Fruit fly (Drosophila melanogaster) Kc167 (cell line): ENCODE results near the gene CG11858.

Source experiments
- Myc ChIP-seq: fragments of >200 bp; optimal IDR thresholded peaks from 2 replicates; lab custom pipeline; 2017; ENCODE audit warnings: missing external identifiers
- Sin3A ChIP-seq: fragments of >200 bp; optimal IDR thresholded peaks from 2 replicates; lab custom pipeline; 2018; ENCODE audit warnings: missing external identifiers
- h ChIP-seq: fragments of >200 bp; optimal IDR thresholded peaks from 3 replicates; lab custom pipeline; 2018; ENCODE audit warnings: missing external identifiers
- insv ChIP-seq: fragments of >200 bp; optimal IDR thresholded peaks from 3 replicates; lab custom pipeline; 2018; ENCODE audit warnings: missing external identifiers
- psq ChIP-seq: fragments of >200 bp; optimal IDR thresholded peaks from 2 replicates; lab custom pipeline; 2017; ENCODE audit warnings: missing external identifiers
- ttk ChIP-seq: sonication (Bioruptor generic); optimal IDR thresholded peaks from 2 replicates; lab custom pipeline; 2017; ENCODE audit warnings: missing external identifiers

The CG11858 gene

DNA sequence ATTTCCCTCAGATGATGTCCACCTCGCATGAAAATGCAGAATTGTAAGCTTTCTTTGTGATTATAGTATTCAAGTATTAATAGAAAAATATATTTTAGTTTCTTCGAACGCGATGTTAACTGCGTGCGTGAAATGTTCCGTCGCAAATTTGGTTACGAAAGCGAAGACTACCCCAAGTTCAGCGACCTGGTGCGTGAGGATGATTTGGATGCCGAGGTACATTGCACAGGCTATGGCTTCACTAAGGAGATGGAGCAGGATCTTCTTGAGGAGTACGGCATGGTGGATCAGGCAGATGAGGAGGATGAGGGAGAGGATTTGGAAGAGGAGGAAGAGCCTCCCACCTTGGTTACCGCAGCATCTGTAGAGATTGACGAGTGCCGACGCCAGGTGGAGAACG, 4.2 kb downstream of the CG11858 start:
- no peak for TF ChIP-seq insv (lab: Kevin White, UChicago)
- no peak for TF ChIP-seq psq
- TF ChIP-seq Myc: no peak

DNA sequence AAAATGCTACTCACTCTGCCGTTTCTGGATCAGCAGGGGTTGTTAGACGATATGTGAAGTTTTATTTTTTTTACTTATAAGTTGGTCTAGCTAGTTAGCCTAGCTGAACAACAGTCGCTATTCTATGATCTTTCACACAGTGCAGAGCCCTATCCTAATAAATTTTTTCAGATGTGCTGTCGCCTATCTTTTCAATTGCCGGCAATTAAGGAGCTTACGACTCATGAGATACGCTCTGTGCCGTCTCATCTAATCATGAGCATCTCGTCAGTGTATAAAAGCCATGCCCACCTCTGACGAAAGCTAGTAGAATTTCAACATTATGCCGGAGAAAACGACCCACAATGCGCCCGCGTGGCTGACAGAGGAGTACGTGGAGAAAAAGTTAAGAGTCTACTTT, 7.4 kb downstream of the CG11858 start, which contains the start of the genes CG11889 and CG11891:
Gene CG11889 (plus strand): TSS at position 301 of the 400 bp plus-strand sequence.
Gene CG11891 (plus strand): TSS at position 301 of the 400 bp plus-strand sequence.
- no peak for TF ChIP-seq insv (lab: Kevin White, UChicago)
- no peak for TF ChIP-seq Sin3A (lab: Kevin White, UChicago)
- no peak for TF ChIP-seq ttk
- no peak for TF ChIP-seq Myc
- no peak for TF ChIP-seq h
- TF ChIP-seq psq: no peak

DNA sequence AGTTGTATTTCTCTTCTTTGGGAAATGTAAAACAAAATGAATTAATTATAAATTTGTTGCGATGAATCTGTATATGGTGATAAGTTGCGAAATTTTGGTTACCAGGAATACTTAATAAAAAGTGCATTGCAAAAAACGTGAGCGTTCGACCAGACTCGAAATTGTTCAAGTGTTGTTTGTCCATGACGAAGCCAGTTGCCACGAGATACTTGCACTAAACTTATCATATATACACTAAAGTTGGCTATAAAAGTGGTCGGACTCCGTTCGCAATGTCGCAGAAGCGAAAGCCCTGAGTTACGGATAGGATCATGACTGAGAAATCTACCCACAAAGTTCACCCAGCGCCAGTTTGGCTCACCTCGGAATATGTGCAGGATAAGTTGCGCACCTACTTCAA, 11.0 kb downstream of the CG11858 start, which contains the start of gene CG11878:
Gene CG11878 (plus strand): TSS at position 301 of the 400 bp plus-strand sequence.
- TF ChIP-seq psq (no peak), Myc (no peak), h (no peak), ttk (no peak), Sin3A (lab: Kevin White, UChicago) (no peak), insv (lab: Kevin White, UChicago) (no peak)

DNA sequence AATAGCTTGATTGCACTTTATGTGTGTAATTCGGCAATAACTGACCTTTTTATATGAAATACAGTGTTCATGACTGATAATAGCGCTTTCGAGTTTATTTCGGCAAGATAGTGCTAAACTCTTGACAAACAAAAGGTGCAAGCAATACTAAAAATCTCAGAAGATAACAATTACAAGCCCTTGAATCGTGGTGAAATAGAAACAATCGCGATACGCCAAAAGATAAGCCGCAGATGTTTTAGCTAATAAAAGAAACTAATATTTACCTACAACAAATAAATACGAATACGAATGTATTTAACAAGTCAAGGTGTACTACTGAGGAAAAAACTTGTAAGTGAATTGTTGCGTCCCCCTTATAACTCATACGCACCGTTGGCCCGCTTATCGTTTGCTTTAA, 12.7 kb downstream of the CG11858 start:
- TF ChIP-seq psq (no peak), h (no peak), Myc (no peak), insv (lab: Kevin White, UChicago) (no peak), ttk (no peak), Sin3A (lab: Kevin White, UChicago) (no peak)

DNA sequence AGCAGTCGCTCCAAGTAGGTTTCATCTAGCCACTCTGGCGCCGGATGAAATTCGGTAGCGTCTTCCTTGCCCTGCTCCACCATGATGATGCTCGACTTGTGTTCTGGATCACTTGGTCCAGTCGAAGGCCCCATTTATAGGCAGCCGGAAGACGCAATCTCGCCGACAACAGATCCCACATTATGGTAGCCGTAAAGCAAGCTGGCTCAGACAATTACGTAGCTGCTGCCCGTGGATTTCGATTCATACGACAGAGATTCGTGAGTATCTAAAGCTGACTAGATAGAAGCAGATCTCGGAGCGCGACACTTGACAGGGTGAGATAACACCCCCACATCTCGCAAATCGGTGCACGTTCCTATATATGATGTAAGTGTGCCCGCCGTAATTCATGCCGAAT, 14.6 kb downstream of the CG11858 start, which contains the start of gene CG10513:
Gene CG10513 (minus strand): TSS at position 101 of the 400 bp plus-strand sequence.
- TF ChIP-seq psq (no peak), Sin3A (lab: Kevin White, UChicago) (no peak), h (no peak)

DNA sequence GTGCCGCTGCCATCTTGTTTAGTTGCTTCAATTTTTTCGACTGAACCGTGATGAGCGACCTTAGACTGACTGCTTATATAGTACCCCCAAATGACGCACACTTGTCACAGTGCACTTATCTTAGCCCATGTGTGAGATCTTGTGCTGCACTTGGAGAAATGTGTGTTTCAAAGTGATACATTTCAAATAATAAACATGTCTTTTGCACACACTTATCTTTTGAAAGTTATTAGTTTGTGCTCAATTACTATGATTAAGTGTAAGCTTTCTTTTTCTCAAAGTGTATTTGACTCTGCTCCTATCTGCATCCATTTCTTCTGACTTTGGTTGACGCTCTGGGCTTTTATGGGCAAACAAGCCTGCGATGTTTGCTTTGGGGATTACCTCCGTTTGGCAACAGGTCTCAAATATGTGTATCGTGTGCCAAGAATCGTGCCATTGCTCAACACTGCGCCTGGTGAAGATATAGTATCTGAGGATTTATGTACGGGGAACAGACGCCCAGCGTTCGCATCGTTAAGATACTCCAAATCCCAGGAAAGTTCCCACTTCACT, 17.3 kb downstream of the CG11858 start, which contains the start of gene CG10514:
Gene CG10514 (minus strand): TSS at position 51 of the 555 bp plus-strand sequence.
- TF ChIP-seq h (no peak), insv (lab: Kevin White, UChicago) (no peak), psq (no peak), Sin3A (lab: Kevin White, UChicago) (no peak), Myc (no peak), ttk (no peak)

DNA sequence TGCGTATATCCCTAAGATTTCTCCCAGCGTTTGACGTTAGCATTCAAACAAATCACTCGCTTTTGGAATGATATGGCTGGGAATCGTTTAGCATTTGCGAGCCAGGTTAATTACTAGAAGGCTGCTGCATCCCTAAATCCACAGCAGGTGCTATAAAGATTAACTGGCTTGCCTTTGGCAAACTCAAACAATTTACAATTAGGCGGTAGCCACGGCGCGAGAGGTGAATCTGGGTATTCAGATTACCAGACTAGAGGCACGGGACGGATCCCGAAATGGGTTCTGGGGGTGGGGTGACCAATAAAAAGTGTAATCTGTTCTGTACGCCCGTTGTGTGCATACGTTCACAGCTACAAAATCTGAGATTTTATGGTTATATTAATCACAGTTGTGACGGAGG, 18.6 kb downstream of the CG11858 start, which contains the start of gene CG11892:
Gene CG11892 (plus strand): TSS at position 384 of the 400 bp plus-strand sequence.
- TF ChIP-seq psq (no peak), Myc (no peak), ttk (no peak), Sin3A (lab: Kevin White, UChicago) (no peak), insv (lab: Kevin White, UChicago) (no peak), h (no peak)

DNA sequence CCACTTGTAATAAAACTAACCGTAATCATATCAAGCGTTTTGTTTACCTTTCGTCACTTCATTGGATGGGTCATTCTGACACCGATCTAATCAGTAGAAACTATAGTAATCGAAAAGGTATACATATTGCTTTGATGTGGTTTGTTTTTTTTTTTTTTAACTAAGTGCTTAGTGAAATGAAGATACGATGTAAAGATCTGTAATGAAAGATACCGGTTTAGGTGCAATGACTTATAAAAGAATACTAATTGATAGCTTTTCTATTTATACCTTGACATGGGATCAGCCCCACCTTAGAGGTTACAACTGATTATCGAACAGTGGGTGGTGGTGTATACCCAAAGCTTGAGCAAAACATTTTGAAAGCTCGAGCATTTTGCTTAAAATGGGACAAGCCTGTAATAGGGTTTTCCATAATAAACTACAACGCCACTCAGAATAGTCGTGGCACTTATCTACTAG, 20.7 kb downstream of the CG11858 start, which contains the start of gene CG31300:
Gene CG31300 (plus strand): TSS at position 412 of the 462 bp plus-strand sequence.
- TF ChIP-seq Sin3A (lab: Kevin White, UChicago): no peak
- no peak for TF ChIP-seq h
- TF ChIP-seq insv (lab: Kevin White, UChicago): no peak
- no peak for TF ChIP-seq Myc
- no peak for TF ChIP-seq ttk

DNA sequence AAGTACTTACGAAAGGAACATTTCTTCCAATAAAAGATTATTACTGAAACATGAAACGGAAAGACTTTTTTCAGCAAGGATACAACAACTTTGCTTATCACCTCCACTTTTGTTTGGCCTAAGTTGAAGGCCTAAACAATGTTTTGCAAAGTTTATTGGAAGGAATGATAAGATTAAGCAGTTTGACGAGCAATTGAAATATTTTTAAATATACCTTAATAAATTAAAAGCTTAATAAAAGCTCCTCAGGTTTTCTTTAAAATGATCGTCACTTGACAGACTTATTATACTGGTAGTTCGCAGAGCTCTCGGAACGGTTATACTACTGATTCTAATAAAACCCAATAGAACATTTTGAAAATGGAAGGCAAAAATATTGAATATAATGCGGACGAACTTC, 22.6 kb downstream of the CG11858 start, which contains the start of gene CG31104:
Gene CG31104 (plus strand): TSS at position 301 of the 400 bp plus-strand sequence.
- no peak for TF ChIP-seq insv (lab: Kevin White, UChicago)
- TF ChIP-seq Sin3A (lab: Kevin White, UChicago): no peak
- TF ChIP-seq psq: no peak
- TF ChIP-seq Myc: no peak
- no peak for TF ChIP-seq h
- TF ChIP-seq ttk: no peak

DNA sequence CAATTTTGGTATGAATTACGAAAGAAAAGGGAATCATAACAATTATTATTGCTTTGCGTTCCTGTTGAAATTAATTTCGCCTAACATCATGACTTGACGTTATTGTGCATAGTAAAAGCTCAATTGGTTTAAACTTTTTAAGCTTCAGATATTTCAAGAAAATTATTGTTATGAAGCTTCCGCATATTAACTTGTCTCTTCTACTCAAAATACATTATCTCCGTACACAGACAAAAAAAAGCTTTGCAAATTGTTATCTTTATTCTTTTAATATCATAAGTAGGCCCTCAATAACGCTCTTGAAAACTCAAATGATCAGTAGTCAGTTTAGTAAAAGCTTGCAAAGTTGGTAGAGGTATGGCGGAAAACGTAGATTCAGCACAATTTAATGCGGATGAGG, 24.6 kb downstream of the CG11858 start, which contains the start of gene CG13658:
Gene CG13658 (plus strand): TSS at position 347 of the 400 bp plus-strand sequence.
- TF ChIP-seq Myc: no peak
- no peak for TF ChIP-seq Sin3A (lab: Kevin White, UChicago)
- TF ChIP-seq ttk: no peak
- TF ChIP-seq insv (lab: Kevin White, UChicago): no peak
- TF ChIP-seq h: no peak
- no peak for TF ChIP-seq psq

DNA sequence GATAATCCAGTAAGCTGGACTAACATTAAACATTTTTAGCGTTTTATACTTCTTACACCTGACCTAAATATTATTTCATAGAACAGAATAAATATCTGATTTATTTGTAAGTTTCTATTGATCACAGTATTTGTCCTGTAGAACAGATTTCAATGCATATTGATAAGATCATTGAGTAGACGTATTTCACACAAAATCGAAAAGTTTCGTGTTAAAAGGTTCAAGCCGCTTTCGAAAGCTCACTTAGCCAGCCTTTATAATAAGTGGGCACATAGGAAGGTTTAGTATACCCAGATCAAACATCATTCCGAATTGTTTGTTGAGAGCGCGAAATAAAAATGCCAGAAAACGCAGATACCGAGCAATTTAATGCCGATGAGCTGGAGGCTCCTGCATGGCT, 27.0 kb downstream of the CG11858 start, which contains the start of gene CG11893:
Gene CG11893 (plus strand): TSS at position 301 of the 400 bp plus-strand sequence.
- TF ChIP-seq ttk: no peak

DNA sequence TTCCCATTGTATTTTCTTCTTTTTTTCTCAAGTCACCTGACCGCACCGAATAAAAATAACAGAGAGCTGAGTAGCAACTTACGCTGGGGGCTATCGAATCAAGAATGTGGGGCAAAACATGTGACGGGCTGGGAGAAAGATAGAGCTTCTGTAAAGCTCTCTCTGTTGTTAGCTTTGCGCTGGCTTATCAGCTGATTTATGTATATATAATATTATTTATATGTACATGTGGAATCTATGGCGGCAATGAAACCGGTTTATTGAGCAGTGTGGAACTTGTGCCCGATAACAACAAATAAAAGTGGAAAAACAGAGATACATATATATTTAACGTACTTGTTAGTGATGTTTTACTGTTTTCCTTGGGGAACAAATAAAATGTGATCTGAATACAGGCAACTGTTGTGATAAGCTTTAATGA, 30.3 kb downstream of the CG11858 start, which contains the start of gene CG31098:
Gene CG31098 (minus strand): TSS at position 114 of the 421 bp plus-strand sequence.
- TF ChIP-seq insv (lab: Kevin White, UChicago): no peak
- TF ChIP-seq psq: no peak
- no peak for TF ChIP-seq ttk
- TF ChIP-seq Sin3A (lab: Kevin White, UChicago): no peak
- no peak for TF ChIP-seq h
- TF ChIP-seq Myc: no peak

DNA sequence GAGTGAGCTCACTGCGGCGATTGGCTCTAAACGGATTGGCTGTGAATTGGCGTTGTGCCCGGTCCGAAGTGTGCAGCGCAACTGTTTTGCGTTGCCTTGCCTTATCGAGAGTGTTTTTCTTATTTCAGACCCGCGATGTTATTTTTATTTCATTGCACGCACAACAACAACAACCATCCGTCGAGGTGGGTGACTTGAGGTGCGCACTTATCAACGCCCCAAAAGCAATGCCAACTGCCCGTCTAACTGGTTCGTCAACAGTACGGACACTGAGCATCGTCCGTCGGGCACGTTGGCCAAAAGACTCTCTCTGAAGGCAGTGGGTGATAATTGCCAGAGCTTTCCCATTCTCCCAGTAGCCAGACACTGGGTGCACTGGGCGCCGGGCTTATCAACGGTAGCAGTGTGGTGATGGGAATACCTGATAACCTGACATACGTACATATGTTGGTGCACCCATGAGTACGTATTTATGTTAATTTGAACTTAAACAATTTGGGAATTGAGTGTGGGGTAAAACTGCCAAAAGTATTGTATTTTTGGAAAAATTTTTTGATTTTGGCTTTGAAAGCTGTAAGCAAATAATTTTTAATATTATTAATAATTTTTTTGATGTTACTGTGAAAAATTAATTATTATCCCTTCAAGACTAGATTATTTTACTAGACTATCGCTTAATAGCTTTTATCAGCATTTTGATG, 32.9 kb downstream of the CG11858 start, which contains the start of gene CG31102:
Gene CG31102 (minus strand): TSS at position 275 of the 701 bp plus-strand sequence.
- no peak for TF ChIP-seq h
- TF ChIP-seq insv (lab: Kevin White, UChicago): no peak
- TF ChIP-seq psq: no peak
- TF ChIP-seq Myc: no peak
- no peak for TF ChIP-seq ttk
- no peak for TF ChIP-seq Sin3A (lab: Kevin White, UChicago)
